Worm (Caenorhabditis elegans) whole organism, L4 larva: ENCODE data around the gene lin-5.

ENCODE experiments used
- egl-27 ChIP-seq: sonication (generic microtip); optimal IDR thresholded peaks from 3 replicates; lab custom pipeline; 2017; ENCODE audit warnings: missing biosample characterization, missing genetic modification reagents, missing genetic modification characterization
- lin-39 ChIP-seq: fragments of 150-350 bp; optimal IDR thresholded peaks from 2 replicates; lab custom pipeline; 2014; ENCODE audit warnings: missing biosample characterization, missing genetic modification reagents, missing genetic modification characterization
- madf-9 ChIP-seq: fragments of 200-800 bp; sonication (Bioruptor generic); conservative IDR thresholded peaks from 2 replicates; pipeline ENCODE4 v1.3.6; 2022; ENCODE audit warnings: missing genetic modification reagents, missing genetic modification characterization, missing compliant biosample characterization
- nhr-111 ChIP-seq: fragments of 200-800 bp; sonication (Bioruptor generic); optimal IDR thresholded peaks from 2 replicates; lab custom pipeline; 2018; ENCODE audit warnings: mild to moderate bottlenecking, missing genetic modification characterization, missing compliant biosample characterization
- nhr-28 ChIP-seq: fragments of 150-350 bp; optimal IDR thresholded peaks from 2 replicates; lab custom pipeline; 2014; ENCODE audit warnings: missing biosample characterization, missing genetic modification characterization
- spr-1 ChIP-seq: sonication (generic microtip); optimal IDR thresholded peaks from 2 replicates; lab custom pipeline; 2016; ENCODE audit warnings: mild to moderate bottlenecking, missing genetic modification characterization, missing compliant biosample characterization

- no peak for TF ChIP-seq lin-39 (tag; lab: Kevin White, UChicago)
- no peak for TF ChIP-seq madf-9
- no peak for TF ChIP-seq nhr-28 (tag; lab: Kevin White, UChicago)
- no peak for TF ChIP-seq spr-1 (tag; lab: Kevin White, UChicago)
- no peak for TF ChIP-seq nhr-111 (GFP tag; lab: Kevin White, UChicago)
- TF ChIP-seq egl-27 (tag; lab: Kevin White, UChicago): no peak
Measured at ce11 chrII:7810869-7811543, 49.4 kb upstream of the lin-5 start, which contains the start of gene cki-1.
